Fruit fly (Drosophila melanogaster): Measurements from ENCODE around the gene CG14400.

DNA sequence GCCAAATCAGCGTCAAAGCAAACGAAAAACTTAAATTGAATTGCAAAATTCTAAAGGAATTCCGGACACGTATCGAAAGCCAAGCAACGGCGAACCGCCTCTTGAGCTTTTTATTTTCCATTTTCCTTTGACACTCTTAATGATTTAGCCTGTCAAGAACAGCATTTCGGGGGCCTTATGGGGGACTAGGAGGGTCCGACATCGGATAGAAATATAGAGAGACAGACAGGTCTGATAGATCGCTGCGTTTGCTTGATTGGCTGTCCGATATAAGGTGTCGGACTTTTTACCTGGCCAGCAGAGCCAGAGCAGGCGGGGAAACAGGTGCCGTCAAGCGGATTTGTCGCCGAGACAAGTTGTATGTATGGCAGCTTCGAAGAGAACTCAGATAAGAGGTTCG lies 46.6 kb upstream of the CG14400 start:
- TF ChIP-seq CG8478 (optimal IDR thresholded peaks at IDR 0.05) (no peak), usp (GFP tag; optimal IDR thresholded peaks at IDR 0.05) (no peak), pan (optimal IDR thresholded peaks at IDR 0.05) (no peak), psq (optimal IDR thresholded peaks at IDR 0.05) (no peak)

Data from whole organism.